Worm (Caenorhabditis elegans) whole organism, L2 larva: ENCODE results near the gene ptrn-1.

Experiments used
- F13H6.1 ChIP-seq: sonication (generic microtip); optimal IDR thresholded peaks from 2 replicates; lab custom pipeline; 2016; ENCODE audit warnings: missing genetic modification characterization, missing compliant biosample characterization
- R02D3.7 ChIP-seq: fragments of 150-350 bp; optimal IDR thresholded peaks from 2 replicates; lab custom pipeline; 2014; ENCODE audit warnings: missing biosample characterization, missing genetic modification characterization
- Y55F3AM.14 ChIP-seq: fragments of 200-800 bp; sonication (Bioruptor generic); optimal IDR thresholded peaks from 2 replicates; lab custom pipeline; 2018; ENCODE audit warnings: mild to moderate bottlenecking, missing genetic modification characterization, missing compliant biosample characterization
- alr-1 ChIP-seq: fragments of 150-350 bp; optimal IDR thresholded peaks from 2 replicates; lab custom pipeline; 2014; ENCODE audit warnings: missing biosample characterization, missing genetic modification characterization
- ama-1 ChIP-seq: fragments of 150-350 bp; optimal IDR thresholded peaks from 2 replicates; lab custom pipeline; 2018; ENCODE audit warnings: inconsistent platforms
- blmp-1 ChIP-seq: sonication (generic microtip); optimal IDR thresholded peaks from 2 replicates; lab custom pipeline; 2017; ENCODE audit warnings: missing genetic modification characterization, mild to moderate bottlenecking, missing compliant biosample characterization, antibody characterized with exemption, moderate library complexity; ENCODE audit not compliant: insufficient read depth
- ceh-16 ChIP-seq: fragments of 150-350 bp; optimal IDR thresholded peaks from 2 replicates; lab custom pipeline; 2014; ENCODE audit warnings: missing biosample characterization, missing genetic modification characterization
- ceh-82 ChIP-seq: fragments of 150-350 bp; optimal IDR thresholded peaks from 2 replicates; lab custom pipeline; 2014; ENCODE audit warnings: missing biosample characterization, missing genetic modification characterization
- crh-2 ChIP-seq: sonication (generic microtip); optimal IDR thresholded peaks from 2 replicates; lab custom pipeline; 2017; ENCODE audit warnings: missing biosample characterization, missing genetic modification characterization
- dmd-4 ChIP-seq: sonication (generic microtip); optimal IDR thresholded peaks from 2 replicates; lab custom pipeline; 2017; ENCODE audit warnings: missing biosample characterization, missing genetic modification characterization
- egl-27 ChIP-seq: sonication (generic microtip); optimal IDR thresholded peaks from 3 replicates; lab custom pipeline; 2017; ENCODE audit warnings: missing biosample characterization, missing genetic modification reagents, missing genetic modification characterization
- elt-1 ChIP-seq: fragments of 150-350 bp; optimal IDR thresholded peaks from 2 replicates; lab custom pipeline; 2014; ENCODE audit warnings: missing biosample characterization, missing genetic modification characterization
- fos-1 ChIP-seq: fragments of 150-350 bp; optimal IDR thresholded peaks from 2 replicates; lab custom pipeline; 2014; ENCODE audit warnings: missing biosample characterization, missing genetic modification characterization
- gmeb-1 ChIP-seq: fragments of 150-350 bp; optimal IDR thresholded peaks from 2 replicates; lab custom pipeline; 2014; ENCODE audit warnings: missing biosample characterization, missing genetic modification characterization
- lin-11 ChIP-seq: fragments of 150-350 bp; sonication (generic microtip); optimal IDR thresholded peaks from 2 replicates; lab custom pipeline; 2014; ENCODE audit warnings: missing biosample characterization, missing genetic modification characterization, inconsistent platforms, mixed read lengths
- lin-13 ChIP-seq: fragments of 150-350 bp; optimal IDR thresholded peaks from 2 replicates; lab custom pipeline; 2014; ENCODE audit warnings: missing biosample characterization, missing genetic modification reagents, missing genetic modification characterization
- mab-5 ChIP-seq: fragments of 150-350 bp; optimal IDR thresholded peaks from 2 replicates; lab custom pipeline; 2014; ENCODE audit warnings: missing biosample characterization, missing genetic modification characterization
- mbf-1 ChIP-seq: sonication (generic microtip); optimal IDR thresholded peaks from 2 replicates; lab custom pipeline; 2017; ENCODE audit warnings: missing biosample characterization, missing genetic modification characterization
- mdl-1 ChIP-seq, 2 experiments: fragments of 150-350 bp in 1 of 2; sonication (generic microtip) in 1 of 2; optimal IDR thresholded peaks; 2 replicates each; lab custom pipeline; 2017; ENCODE audit warnings: missing biosample characterization in 2 of 2, missing genetic modification characterization in 2 of 2
- nhr-10 ChIP-seq: sonication (generic microtip); optimal IDR thresholded peaks from 2 replicates; lab custom pipeline; 2017; ENCODE audit warnings: missing biosample characterization, missing genetic modification characterization
- nhr-12 ChIP-seq: fragments of 150-350 bp; optimal IDR thresholded peaks from 2 replicates; lab custom pipeline; 2014; ENCODE audit warnings: missing biosample characterization, missing genetic modification characterization
- nhr-129 ChIP-seq: fragments of 150-350 bp; optimal IDR thresholded peaks from 2 replicates; lab custom pipeline; 2014; ENCODE audit warnings: missing biosample characterization, missing genetic modification characterization
- nhr-21 ChIP-seq: fragments of 150-350 bp; optimal IDR thresholded peaks from 2 replicates; lab custom pipeline; 2014; ENCODE audit warnings: missing biosample characterization, missing genetic modification characterization
- nhr-23 ChIP-seq: fragments of 150-350 bp; optimal IDR thresholded peaks from 2 replicates; lab custom pipeline; 2014; ENCODE audit warnings: missing biosample characterization, missing genetic modification reagents, missing genetic modification characterization
- nhr-25 ChIP-seq: fragments of 150-350 bp; sonication (generic microtip); optimal IDR thresholded peaks from 3 replicates; lab custom pipeline; 2014; ENCODE audit warnings: missing biosample characterization, missing genetic modification characterization
- nhr-6 ChIP-seq: fragments of 150-350 bp; optimal IDR thresholded peaks from 2 replicates; lab custom pipeline; 2014; ENCODE audit warnings: missing biosample characterization, missing genetic modification characterization
- nhr-77 ChIP-seq: fragments of 150-350 bp; optimal IDR thresholded peaks from 2 replicates; lab custom pipeline; 2014; ENCODE audit warnings: missing biosample characterization, missing genetic modification characterization
- peb-1 ChIP-seq: fragments of 150-350 bp; optimal IDR thresholded peaks from 2 replicates; lab custom pipeline; 2014; ENCODE audit warnings: missing biosample characterization, missing genetic modification characterization
- skn-1 ChIP-seq: sonication (generic microtip); optimal IDR thresholded peaks from 2 replicates; lab custom pipeline; 2017; ENCODE audit warnings: missing biosample characterization, missing genetic modification characterization
- sma-3 ChIP-seq: sonication (generic microtip); optimal IDR thresholded peaks from 2 replicates; lab custom pipeline; 2016; ENCODE audit warnings: missing genetic modification reagents, missing genetic modification characterization, missing compliant biosample characterization
- sma-9 ChIP-seq, 2 experiments: fragments of 150-350 bp in 1 of 2; sonication (generic microtip) in 1 of 2; optimal IDR thresholded peaks; 2 replicates each; lab custom pipeline; 2014 to 2016; ENCODE audit warnings: missing genetic modification characterization in 2 of 2, mild to moderate bottlenecking in 1 of 2, missing biosample characterization in 1 of 2, missing compliant biosample characterization in 1 of 2, missing genetic modification reagents in 1 of 2, moderate library complexity in 1 of 2
- snpc-4 ChIP-seq: fragments of 150-350 bp; optimal IDR thresholded peaks from 2 replicates; lab custom pipeline; 2014; ENCODE audit warnings: missing biosample characterization, missing genetic modification characterization
- unc-39 ChIP-seq: fragments of 150-350 bp; optimal IDR thresholded peaks from 2 replicates; lab custom pipeline; 2014; ENCODE audit warnings: missing biosample characterization, missing genetic modification characterization
- unc-55 ChIP-seq: fragments of 150-350 bp; sonication (generic microtip); optimal IDR thresholded peaks from 3 replicates; lab custom pipeline; 2014; ENCODE audit warnings: missing biosample characterization, missing genetic modification reagents, missing genetic modification characterization
- zag-1 ChIP-seq: fragments of 150-350 bp; optimal IDR thresholded peaks from 2 replicates; lab custom pipeline; 2014; ENCODE audit warnings: missing biosample characterization, missing genetic modification characterization
- ztf-1 ChIP-seq: fragments of 200-800 bp; sonication (Bioruptor generic); conservative IDR thresholded peaks from 2 replicates; pipeline ENCODE4 v1.3.6; 2022; ENCODE audit warnings: missing genetic modification characterization, missing compliant biosample characterization
- ztf-11 ChIP-seq: sonication (generic microtip); optimal IDR thresholded peaks from 2 replicates; lab custom pipeline; 2017; ENCODE audit warnings: missing biosample characterization, missing genetic modification characterization
- ztf-4 ChIP-seq: fragments of 150-350 bp; optimal IDR thresholded peaks from 2 replicates; lab custom pipeline; 2014; ENCODE audit warnings: missing biosample characterization, missing genetic modification characterization

Gene ptrn-1

ce11 chrX:17063749-17064252, 33.8 kb upstream of the ptrn-1 start (continued):
- no peak for TF ChIP-seq ztf-11 (tag; lab: Kevin White, UChicago)
- TF ChIP-seq snpc-4 (tag; lab: Kevin White, UChicago) = no peak
- TF ChIP-seq ama-1 (lab: Kevin White, UChicago) = no peak
- TF ChIP-seq dmd-4 (tag; lab: Kevin White, UChicago) = no peak
- TF ChIP-seq nhr-10 (tag; lab: Kevin White, UChicago) = no peak
- TF ChIP-seq peb-1 = no peak
- peak; percentile 72 for TF ChIP-seq crh-2
- no peak for TF ChIP-seq ztf-1 (GFP tag; lab: Robert Waterston, UW)
- no peak for TF ChIP-seq nhr-23 (tag; lab: Kevin White, UChicago)
- TF ChIP-seq mbf-1 = no peak
- peak; percentile 53 to 81 for TF ChIP-seq mdl-1 (tag; optimal IDR thresholded peaks at IDR 0.05; lab: Kevin White, UChicago)
- no peak for TF ChIP-seq nhr-6 (tag; lab: Kevin White, UChicago)
- TF ChIP-seq elt-1 (tag; lab: Kevin White, UChicago) = no peak
- peak; percentile 75 for TF ChIP-seq nhr-21 (tag; lab: Kevin White, UChicago)
- TF ChIP-seq R02D3.7 (tag; lab: Kevin White, UChicago) = no peak
- no peak for TF ChIP-seq Y55F3AM.14 (GFP tag; lab: Kevin White, UChicago)
- no peak for TF ChIP-seq lin-11 (tag; lab: Kevin White, UChicago)
- TF ChIP-seq unc-55 (GFP tag; lab: Kevin White, UChicago) = no peak
- no peak for TF ChIP-seq zag-1 (tag; lab: Kevin White, UChicago)
- TF ChIP-seq alr-1 (tag; lab: Kevin White, UChicago) = no peak

DNA sequence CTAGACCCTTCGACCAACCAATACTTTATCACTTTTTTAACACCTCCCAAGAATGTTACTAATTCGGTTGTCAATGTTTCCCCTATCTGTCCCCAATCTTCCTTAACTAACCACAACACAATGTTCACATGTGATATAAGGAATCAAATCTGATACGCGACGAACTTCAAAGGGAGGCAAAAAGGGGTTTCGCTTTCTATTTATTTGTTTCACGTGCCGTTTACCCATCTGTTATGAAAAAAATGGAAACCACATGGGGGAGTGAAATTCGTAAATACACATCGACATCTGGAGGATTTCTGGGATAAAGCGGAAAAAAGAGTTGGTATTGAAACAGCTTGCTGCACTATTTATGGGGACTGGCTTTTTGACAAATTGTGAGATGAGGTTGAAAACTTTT, 32.1 kb upstream of the ptrn-1 start:
- no peak for TF ChIP-seq egl-27 (tag; lab: Kevin White, UChicago)
- no peak for TF ChIP-seq fos-1 (tag; lab: Kevin White, UChicago)
- no peak for TF ChIP-seq ztf-4 (tag; lab: Kevin White, UChicago)
- TF ChIP-seq elt-1 (tag; lab: Kevin White, UChicago) = no peak
- TF ChIP-seq lin-13 (GFP tag; lab: Kevin White, UChicago) = no peak
- no peak for TF ChIP-seq skn-1 (tag; lab: Kevin White, UChicago)
- peak; percentile 71 for TF ChIP-seq blmp-1 (tag; lab: Kevin White, UChicago)
- TF ChIP-seq crh-2 = peak; percentile 3
- peak; percentile 22 for TF ChIP-seq nhr-21 (tag; lab: Kevin White, UChicago)
- TF ChIP-seq ztf-11 (tag; lab: Kevin White, UChicago) = no peak
- no peak for TF ChIP-seq unc-39
- TF ChIP-seq nhr-10 (tag; lab: Kevin White, UChicago) = no peak
- no peak for TF ChIP-seq lin-11 (tag; lab: Kevin White, UChicago)
- no peak for TF ChIP-seq F13H6.1 (tag; lab: Kevin White, UChicago)
- no peak for TF ChIP-seq mbf-1
- peak; percentile 6 for TF ChIP-seq ama-1 (lab: Kevin White, UChicago)
- TF ChIP-seq ceh-82 (tag; lab: Kevin White, UChicago) = no peak
- TF ChIP-seq sma-9 (GFP tag; optimal IDR thresholded peaks at IDR 0.05; lab: Kevin White, UChicago) = peak; percentile 57
- TF ChIP-seq sma-9 (tag; optimal IDR thresholded peaks at IDR 0.05; lab: Kevin White, UChicago) = no peak
- TF ChIP-seq sma-3 (GFP tag; lab: Kevin White, UChicago) = peak; percentile 8
- TF ChIP-seq nhr-12 (tag; lab: Kevin White, UChicago) = no peak
- peak; percentile 54 for TF ChIP-seq nhr-129 (tag; lab: Kevin White, UChicago)
- no peak for TF ChIP-seq ceh-16 (tag; lab: Kevin White, UChicago)

DNA sequence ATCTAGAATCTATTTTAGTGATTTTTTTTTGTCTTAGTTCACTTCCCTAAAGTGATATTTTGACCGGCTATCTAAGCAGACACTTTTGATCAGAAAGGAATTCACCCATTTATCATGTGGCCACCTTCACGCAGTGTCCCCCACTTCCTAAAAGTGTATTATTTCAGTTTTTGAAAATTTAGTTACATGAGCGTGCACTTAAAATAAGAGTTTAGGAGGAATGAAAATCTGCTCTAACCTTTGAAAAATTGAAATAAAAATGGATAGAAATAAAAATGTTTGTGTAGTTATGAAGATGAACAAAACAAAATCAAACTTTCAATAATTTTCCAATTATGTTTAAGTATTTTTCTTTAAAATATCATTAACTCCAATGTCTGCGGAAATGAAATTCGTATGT, 29.7 kb upstream of the ptrn-1 start:
- TF ChIP-seq blmp-1 (tag; lab: Kevin White, UChicago) (no peak), ztf-1 (GFP tag; lab: Robert Waterston, UW) (no peak), nhr-25 (tag; lab: Kevin White, UChicago) (no peak), mab-5 (no peak), nhr-77 (tag; lab: Kevin White, UChicago) (no peak)

- no peak for TF ChIP-seq skn-1 (tag; lab: Kevin White, UChicago)
- no peak for TF ChIP-seq zag-1 (tag; lab: Kevin White, UChicago)
- peak; percentile 79 for TF ChIP-seq ama-1 (lab: Kevin White, UChicago)
- peak; percentile 59 for TF ChIP-seq nhr-129 (tag; lab: Kevin White, UChicago)
- TF ChIP-seq gmeb-1 (tag; lab: Kevin White, UChicago) = no peak
- peak; percentile 33 for TF ChIP-seq sma-9 (GFP tag; optimal IDR thresholded peaks at IDR 0.05; lab: Kevin White, UChicago)
- no peak for TF ChIP-seq sma-9 (tag; optimal IDR thresholded peaks at IDR 0.05; lab: Kevin White, UChicago)
- TF ChIP-seq nhr-21 (tag; lab: Kevin White, UChicago) = no peak
- TF ChIP-seq F13H6.1 (tag; lab: Kevin White, UChicago) = no peak
- peak; percentile 14 for TF ChIP-seq blmp-1 (tag; lab: Kevin White, UChicago)
- no peak for TF ChIP-seq unc-39
Observed at ce11 chrX:17058340-17058739, 28.3 kb upstream of the ptrn-1 start.
